Fruit fly (Drosophila melanogaster): ENCODE measurements around the gene ND-13B.
A peak's percentile ranks its signal among the peaks of the same experiment; 100 is the strongest.

DNA sequence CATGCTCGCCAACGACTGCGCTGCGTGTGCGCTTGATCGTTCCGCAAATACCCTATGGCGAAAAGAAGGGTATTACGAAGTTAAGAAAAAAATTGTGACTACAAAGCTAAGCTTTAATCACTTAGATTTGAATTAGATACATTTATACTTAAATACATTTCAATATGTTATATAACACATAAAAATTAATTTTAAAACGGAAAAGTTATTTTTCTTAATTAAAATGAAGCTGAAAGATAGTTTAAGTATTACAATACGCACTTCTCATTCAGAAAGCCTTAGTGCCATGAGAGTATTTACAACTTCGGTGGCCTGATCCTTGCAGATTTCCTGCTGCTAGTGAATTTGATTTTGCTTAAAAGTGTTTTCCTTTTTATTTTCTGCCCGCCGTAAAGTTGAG, 46.8 kb upstream of the ND-13B start:
- peak; percentile 74 for TF ChIP-seq Ets96B (tag; optimal IDR thresholded peaks at IDR 0.05)
- peak; percentile 47 for TF ChIP-seq CG6808 (GFP tag; optimal IDR thresholded peaks at IDR 0.05)
- TF ChIP-seq CG3032 (tag; optimal IDR thresholded peaks at IDR 0.05), result peak; percentile 71
- peak; percentile 15 for TF ChIP-seq CG11902 (GFP tag; optimal IDR thresholded peaks at IDR 0.05)
- TF ChIP-seq eg (GFP tag; IDR thresholded peaks at IDR 0.05), result 0 out of 3 replicates have a peak, but pooled peaks have one; percentile 25
- peak; percentile 57 for TF ChIP-seq CG8119 (GFP tag; IDR thresholded peaks at IDR 0.05)
- no peak for TF ChIP-seq fd85E (GFP tag; optimal IDR thresholded peaks at IDR 0.05)

Measured in whole organism, prepupa.